Worm (Caenorhabditis elegans) whole organism, midembryonic: Measurements from ENCODE around the gene T04F8.3.

Experiments
- T22C8.4 ChIP-seq: fragments of 200-800 bp; sonication (Bioruptor generic); IDR thresholded peaks from 2 replicates; pipeline ENCODE4 v1.3.6; 2022; ENCODE audit warnings: missing genetic modification characterization, missing compliant biosample characterization
- cog-1 ChIP-seq: sonication (generic microtip); optimal IDR thresholded peaks from 2 replicates; lab custom pipeline; 2016; ENCODE audit warnings: missing genetic modification characterization, missing compliant biosample characterization
- flt-1 ChIP-seq: fragments of 200-800 bp; sonication (Bioruptor generic); IDR thresholded peaks from 2 replicates; pipeline ENCODE4 v1.3.6; 2022; ENCODE audit warnings: missing genetic modification characterization, missing compliant biosample characterization
- klf-2 ChIP-seq: fragments of 200-800 bp; sonication (Bioruptor generic); conservative IDR thresholded peaks from 2 replicates; pipeline ENCODE4 v1.3.6; 2022; ENCODE audit warnings: missing genetic modification reagents, missing genetic modification characterization, missing compliant biosample characterization
- med-1 ChIP-seq: sonication (generic microtip); optimal IDR thresholded peaks from 2 replicates; lab custom pipeline; 2017; ENCODE audit warnings: missing genetic modification characterization, mild to moderate bottlenecking, missing compliant biosample characterization, antibody characterized with exemption, missing genetic modification reagents; ENCODE audit not compliant: insufficient read depth
- ref-1 ChIP-seq: fragments of 200-800 bp; sonication (Bioruptor generic); conservative IDR thresholded peaks from 2 replicates; pipeline ENCODE4 v1.3.6; 2022; ENCODE audit warnings: missing genetic modification reagents, missing genetic modification characterization, missing compliant biosample characterization
- tab-1 ChIP-seq: fragments of 200-800 bp; sonication (Bioruptor generic); IDR thresholded peaks from 2 replicates; pipeline ENCODE4 v1.3.6; 2022; ENCODE audit warnings: missing genetic modification characterization, missing compliant biosample characterization
- ztf-23 ChIP-seq: fragments of 200-800 bp; sonication (Bioruptor generic); IDR thresholded peaks from 2 replicates; pipeline ENCODE4 v1.3.6; 2022; ENCODE audit warnings: missing genetic modification reagents, missing genetic modification characterization, missing compliant biosample characterization
- ztf-29 ChIP-seq: fragments of 200-800 bp; sonication (Bioruptor generic); IDR thresholded peaks from 2 replicates; pipeline ENCODE4 v1.3.6; 2022; ENCODE audit warnings: missing genetic modification reagents, missing genetic modification characterization, missing compliant biosample characterization

DNA sequence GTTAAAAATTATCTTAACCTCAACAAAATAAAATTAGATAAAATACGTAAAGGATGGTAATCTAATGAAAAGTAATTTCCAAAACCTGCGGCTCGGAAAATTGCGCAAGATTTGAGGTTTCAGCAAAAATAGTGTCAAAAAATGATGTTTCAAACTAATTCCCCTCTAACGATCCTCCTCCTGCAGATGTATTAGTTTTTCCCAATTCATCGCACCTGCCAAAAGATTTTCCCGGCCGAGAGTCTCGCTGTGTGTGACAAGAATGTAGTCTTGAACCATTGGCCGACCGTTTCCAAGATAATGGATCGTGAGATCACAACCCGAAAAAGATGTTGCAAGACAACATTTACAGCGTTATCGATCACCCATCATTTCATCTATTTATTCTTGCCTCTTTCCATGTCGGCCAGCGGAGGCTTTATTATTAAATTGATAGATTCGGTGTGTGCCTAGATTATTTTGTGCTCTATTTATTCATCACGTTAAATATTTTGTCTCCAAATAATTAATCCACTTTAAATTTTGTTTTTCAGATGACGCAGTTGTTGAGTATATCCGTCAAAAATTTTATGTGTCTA lies 31.7 kb downstream of the T04F8.3 start, which contains the start of the genes C44C10.10 and C44C10.5:
- TF ChIP-seq klf-2 (no peak), T22C8.4 (GFP tag; lab: Robert Waterston, UW) (no peak), ztf-29 (GFP tag; lab: Robert Waterston, UW) (no peak), flt-1 (no peak), ref-1 (GFP tag; lab: Robert Waterston, UW) (no peak), med-1 (no peak), cog-1 (no peak), ztf-23 (GFP tag; lab: Robert Waterston, UW) (no peak), tab-1 (GFP tag; lab: Robert Waterston, UW) (no peak)
